Worm (Caenorhabditis elegans) whole organism, L2 larva: Measurements from ENCODE around the gene ani-2.

ENCODE experiments used
- C34F6.9 ChIP-seq: fragments of 150-350 bp; optimal IDR thresholded peaks from 2 replicates; lab custom pipeline; 2014; ENCODE audit warnings: missing biosample characterization, missing genetic modification characterization
- F13H6.1 ChIP-seq: sonication (generic microtip); optimal IDR thresholded peaks from 2 replicates; lab custom pipeline; 2016; ENCODE audit warnings: missing genetic modification characterization, missing compliant biosample characterization
- R02D3.7 ChIP-seq: fragments of 150-350 bp; optimal IDR thresholded peaks from 2 replicates; lab custom pipeline; 2014; ENCODE audit warnings: missing biosample characterization, missing genetic modification characterization
- Y55F3AM.14 ChIP-seq: fragments of 200-800 bp; sonication (Bioruptor generic); optimal IDR thresholded peaks from 2 replicates; lab custom pipeline; 2018; ENCODE audit warnings: mild to moderate bottlenecking, missing genetic modification characterization, missing compliant biosample characterization
- ZK546.5 ChIP-seq: sonication (generic microtip); optimal IDR thresholded peaks from 2 replicates; lab custom pipeline; 2017; ENCODE audit warnings: missing biosample characterization, missing genetic modification characterization
- alr-1 ChIP-seq: fragments of 150-350 bp; optimal IDR thresholded peaks from 2 replicates; lab custom pipeline; 2014; ENCODE audit warnings: missing biosample characterization, missing genetic modification characterization
- aly-2 ChIP-seq: fragments of 150-350 bp; optimal IDR thresholded peaks from 2 replicates; lab custom pipeline; 2014; ENCODE audit warnings: missing biosample characterization, missing genetic modification characterization
- ama-1 ChIP-seq: fragments of 150-350 bp; optimal IDR thresholded peaks from 2 replicates; lab custom pipeline; 2018; ENCODE audit warnings: inconsistent platforms
- blmp-1 ChIP-seq: sonication (generic microtip); optimal IDR thresholded peaks from 2 replicates; lab custom pipeline; 2017; ENCODE audit warnings: missing genetic modification characterization, mild to moderate bottlenecking, missing compliant biosample characterization, antibody characterized with exemption, moderate library complexity; ENCODE audit not compliant: insufficient read depth
- ceh-16 ChIP-seq: fragments of 150-350 bp; optimal IDR thresholded peaks from 2 replicates; lab custom pipeline; 2014; ENCODE audit warnings: missing biosample characterization, missing genetic modification characterization
- ceh-82 ChIP-seq: fragments of 150-350 bp; optimal IDR thresholded peaks from 2 replicates; lab custom pipeline; 2014; ENCODE audit warnings: missing biosample characterization, missing genetic modification characterization
- crh-2 ChIP-seq: sonication (generic microtip); optimal IDR thresholded peaks from 2 replicates; lab custom pipeline; 2017; ENCODE audit warnings: missing biosample characterization, missing genetic modification characterization
- dmd-4 ChIP-seq: sonication (generic microtip); optimal IDR thresholded peaks from 2 replicates; lab custom pipeline; 2017; ENCODE audit warnings: missing biosample characterization, missing genetic modification characterization
- egl-27 ChIP-seq: sonication (generic microtip); optimal IDR thresholded peaks from 3 replicates; lab custom pipeline; 2017; ENCODE audit warnings: missing biosample characterization, missing genetic modification reagents, missing genetic modification characterization
- elt-1 ChIP-seq: fragments of 150-350 bp; optimal IDR thresholded peaks from 2 replicates; lab custom pipeline; 2014; ENCODE audit warnings: missing biosample characterization, missing genetic modification characterization
- elt-3 ChIP-seq: sonication (generic microtip); optimal IDR thresholded peaks from 2 replicates; lab custom pipeline; 2017; ENCODE audit warnings: missing biosample characterization, missing genetic modification characterization
- fos-1 ChIP-seq: fragments of 150-350 bp; optimal IDR thresholded peaks from 2 replicates; lab custom pipeline; 2014; ENCODE audit warnings: missing biosample characterization, missing genetic modification characterization
- gmeb-1 ChIP-seq: fragments of 150-350 bp; optimal IDR thresholded peaks from 2 replicates; lab custom pipeline; 2014; ENCODE audit warnings: missing biosample characterization, missing genetic modification characterization
- lin-11 ChIP-seq: fragments of 150-350 bp; sonication (generic microtip); optimal IDR thresholded peaks from 2 replicates; lab custom pipeline; 2014; ENCODE audit warnings: missing biosample characterization, missing genetic modification characterization, inconsistent platforms, mixed read lengths
- lin-13 ChIP-seq: fragments of 150-350 bp; optimal IDR thresholded peaks from 2 replicates; lab custom pipeline; 2014; ENCODE audit warnings: missing biosample characterization, missing genetic modification reagents, missing genetic modification characterization
- lin-39 ChIP-seq: fragments of 150-350 bp; optimal IDR thresholded peaks from 2 replicates; lab custom pipeline; 2014; ENCODE audit warnings: missing biosample characterization, missing genetic modification reagents, missing genetic modification characterization
- lsy-2 ChIP-seq, 2 experiments: fragments of 150-350 bp in 1 of 2; sonication (generic microtip) in 1 of 2; optimal IDR thresholded peaks; 2 replicates each; lab custom pipeline; 2014 to 2017; ENCODE audit warnings: missing biosample characterization in 2 of 2, missing genetic modification characterization in 2 of 2
- mab-5 ChIP-seq: fragments of 150-350 bp; optimal IDR thresholded peaks from 2 replicates; lab custom pipeline; 2014; ENCODE audit warnings: missing biosample characterization, missing genetic modification characterization
- mbf-1 ChIP-seq: sonication (generic microtip); optimal IDR thresholded peaks from 2 replicates; lab custom pipeline; 2017; ENCODE audit warnings: missing biosample characterization, missing genetic modification characterization
- mdl-1 ChIP-seq, 2 experiments: fragments of 150-350 bp in 1 of 2; sonication (generic microtip) in 1 of 2; optimal IDR thresholded peaks; 2 replicates each; lab custom pipeline; 2017; ENCODE audit warnings: missing biosample characterization in 2 of 2, missing genetic modification characterization in 2 of 2
- nhr-10 ChIP-seq: sonication (generic microtip); optimal IDR thresholded peaks from 2 replicates; lab custom pipeline; 2017; ENCODE audit warnings: missing biosample characterization, missing genetic modification characterization
- nhr-11 ChIP-seq: fragments of 150-350 bp; optimal IDR thresholded peaks from 2 replicates; lab custom pipeline; 2014; ENCODE audit warnings: missing biosample characterization, missing genetic modification characterization
- nhr-12 ChIP-seq: fragments of 150-350 bp; optimal IDR thresholded peaks from 2 replicates; lab custom pipeline; 2014; ENCODE audit warnings: missing biosample characterization, missing genetic modification characterization
- nhr-129 ChIP-seq: fragments of 150-350 bp; optimal IDR thresholded peaks from 2 replicates; lab custom pipeline; 2014; ENCODE audit warnings: missing biosample characterization, missing genetic modification characterization
- nhr-21 ChIP-seq: fragments of 150-350 bp; optimal IDR thresholded peaks from 2 replicates; lab custom pipeline; 2014; ENCODE audit warnings: missing biosample characterization, missing genetic modification characterization
- nhr-23 ChIP-seq: fragments of 150-350 bp; optimal IDR thresholded peaks from 2 replicates; lab custom pipeline; 2014; ENCODE audit warnings: missing biosample characterization, missing genetic modification reagents, missing genetic modification characterization
- nhr-237 ChIP-seq: fragments of 150-350 bp; optimal IDR thresholded peaks from 2 replicates; lab custom pipeline; 2014; ENCODE audit warnings: missing biosample characterization, missing genetic modification characterization
- nhr-25 ChIP-seq: fragments of 150-350 bp; sonication (generic microtip); optimal IDR thresholded peaks from 3 replicates; lab custom pipeline; 2014; ENCODE audit warnings: missing biosample characterization, missing genetic modification characterization
- nhr-6 ChIP-seq: fragments of 150-350 bp; optimal IDR thresholded peaks from 2 replicates; lab custom pipeline; 2014; ENCODE audit warnings: missing biosample characterization, missing genetic modification characterization
- nhr-77 ChIP-seq: fragments of 150-350 bp; optimal IDR thresholded peaks from 2 replicates; lab custom pipeline; 2014; ENCODE audit warnings: missing biosample characterization, missing genetic modification characterization
- peb-1 ChIP-seq: fragments of 150-350 bp; optimal IDR thresholded peaks from 2 replicates; lab custom pipeline; 2014; ENCODE audit warnings: missing biosample characterization, missing genetic modification characterization
- sem-4 ChIP-seq: fragments of 150-350 bp; optimal IDR thresholded peaks from 2 replicates; lab custom pipeline; 2014; ENCODE audit warnings: missing biosample characterization, missing genetic modification reagents, missing genetic modification characterization
- skn-1 ChIP-seq: sonication (generic microtip); optimal IDR thresholded peaks from 2 replicates; lab custom pipeline; 2017; ENCODE audit warnings: missing biosample characterization, missing genetic modification characterization
- sma-3 ChIP-seq: sonication (generic microtip); optimal IDR thresholded peaks from 2 replicates; lab custom pipeline; 2016; ENCODE audit warnings: missing genetic modification reagents, missing genetic modification characterization, missing compliant biosample characterization
- sma-9 ChIP-seq, 2 experiments: fragments of 150-350 bp in 1 of 2; sonication (generic microtip) in 1 of 2; optimal IDR thresholded peaks; 2 replicates each; lab custom pipeline; 2014 to 2016; ENCODE audit warnings: missing genetic modification characterization in 2 of 2, mild to moderate bottlenecking in 1 of 2, missing biosample characterization in 1 of 2, missing compliant biosample characterization in 1 of 2, missing genetic modification reagents in 1 of 2, moderate library complexity in 1 of 2
- snpc-4 ChIP-seq: fragments of 150-350 bp; optimal IDR thresholded peaks from 2 replicates; lab custom pipeline; 2014; ENCODE audit warnings: missing biosample characterization, missing genetic modification characterization
- unc-39 ChIP-seq: fragments of 150-350 bp; optimal IDR thresholded peaks from 2 replicates; lab custom pipeline; 2014; ENCODE audit warnings: missing biosample characterization, missing genetic modification characterization
- unc-55 ChIP-seq: fragments of 150-350 bp; sonication (generic microtip); optimal IDR thresholded peaks from 3 replicates; lab custom pipeline; 2014; ENCODE audit warnings: missing biosample characterization, missing genetic modification reagents, missing genetic modification characterization
- unc-62 ChIP-seq: fragments of 150-350 bp; optimal IDR thresholded peaks from 2 replicates; lab custom pipeline; 2014; ENCODE audit warnings: missing biosample characterization, missing genetic modification reagents, missing genetic modification characterization
- zag-1 ChIP-seq: fragments of 150-350 bp; optimal IDR thresholded peaks from 2 replicates; lab custom pipeline; 2014; ENCODE audit warnings: missing biosample characterization, missing genetic modification characterization
- ztf-1 ChIP-seq: fragments of 200-800 bp; sonication (Bioruptor generic); conservative IDR thresholded peaks from 2 replicates; pipeline ENCODE4 v1.3.6; 2022; ENCODE audit warnings: missing genetic modification characterization, missing compliant biosample characterization
- ztf-11 ChIP-seq: sonication (generic microtip); optimal IDR thresholded peaks from 2 replicates; lab custom pipeline; 2017; ENCODE audit warnings: missing biosample characterization, missing genetic modification characterization
- ztf-4 ChIP-seq: fragments of 150-350 bp; optimal IDR thresholded peaks from 2 replicates; lab custom pipeline; 2014; ENCODE audit warnings: missing biosample characterization, missing genetic modification characterization

The ani-2 gene

ce11 chrII:6370110-6370509 lies 4.9 kb upstream of the ani-2 start:
- TF ChIP-seq dmd-4 (no peak), Y55F3AM.14 (GFP tag; lab: Kevin White, UChicago) (no peak), ama-1 (lab: Kevin White, UChicago) (no peak), egl-27 (tag; lab: Kevin White, UChicago) (peak; percentile 56), unc-62 (GFP tag; lab: Kevin White, UChicago) (no peak), sem-4 (tag; lab: Kevin White, UChicago) (no peak), R02D3.7 (no peak), blmp-1 (peak; percentile 92), unc-55 (GFP tag; lab: Kevin White, UChicago) (peak; percentile 91), unc-39 (tag; lab: Kevin White, UChicago) (no peak), nhr-23 (no peak), nhr-21 (tag; lab: Kevin White, UChicago) (peak; percentile 81), mab-5 (tag; lab: Kevin White, UChicago) (peak; percentile 71), aly-2 (tag; lab: Kevin White, UChicago) (no peak), fos-1 (tag; lab: Kevin White, UChicago) (peak; percentile 53), C34F6.9 (tag; lab: Kevin White, UChicago) (peak; percentile 93), lin-11 (tag; lab: Kevin White, UChicago) (peak; percentile 83), ceh-82 (no peak), ztf-4 (tag; lab: Kevin White, UChicago) (peak; percentile 60), nhr-129 (tag; lab: Kevin White, UChicago) (peak; percentile 89), elt-1 (tag; lab: Kevin White, UChicago) (no peak), zag-1 (tag; lab: Kevin White, UChicago) (peak; percentile 56), sma-3 (GFP tag; lab: Kevin White, UChicago) (peak; percentile 80), lsy-2 (tag; optimal IDR thresholded peaks at IDR 0.05; lab: Kevin White, UChicago) (peak; percentile 66 to 88), nhr-25 (peak; percentile 79), alr-1 (tag; lab: Kevin White, UChicago) (no peak), gmeb-1 (tag; lab: Kevin White, UChicago) (peak; percentile 77), ceh-16 (tag; lab: Kevin White, UChicago) (no peak), skn-1 (tag; lab: Kevin White, UChicago) (no peak), ztf-11 (no peak), nhr-77 (tag; lab: Kevin White, UChicago) (no peak), nhr-10 (no peak), lin-13 (GFP tag; lab: Kevin White, UChicago) (peak; percentile 77), ZK546.5 (tag; lab: Kevin White, UChicago) (no peak), sma-9 (GFP tag; optimal IDR thresholded peaks at IDR 0.05; lab: Kevin White, UChicago) (peak; percentile 90), sma-9 (tag; optimal IDR thresholded peaks at IDR 0.05; lab: Kevin White, UChicago) (no peak), snpc-4 (tag; lab: Kevin White, UChicago) (peak; percentile 66), nhr-11 (tag; lab: Kevin White, UChicago) (no peak), elt-3 (no peak), ztf-1 (GFP tag; lab: Robert Waterston, UW) (no peak), mbf-1 (no peak), nhr-237 (tag; lab: Kevin White, UChicago) (peak; percentile 40), peb-1 (no peak), nhr-12 (no peak), crh-2 (tag; lab: Kevin White, UChicago) (peak; percentile 88), mdl-1 (tag; optimal IDR thresholded peaks at IDR 0.05; lab: Kevin White, UChicago) (peak; percentile 91 to 94), nhr-6 (tag; lab: Kevin White, UChicago) (peak; percentile 22), lin-39 (tag; lab: Kevin White, UChicago) (no peak), F13H6.1 (tag; lab: Kevin White, UChicago) (peak; percentile 88)
